Worm (Caenorhabditis elegans): ENCODE measurements around the gene efl-3.

The efl-3 gene

ce11 chrII:8412061-8412721, at the start of gene efl-3:
Gene efl-3, plus strand, starts transcription at chrII:8412671.
- no peak for TF ChIP-seq fax-1 (tag; optimal IDR thresholded peaks at IDR 0.05)
- no peak for TF ChIP-seq mec-3 (tag; optimal IDR thresholded peaks at IDR 0.05; ENCODE audit: borderline replicate concordance)
- peak; percentile 36 for TF ChIP-seq ceh-34 (tag; optimal IDR thresholded peaks at IDR 0.05)
- peak; percentile 42 for TF ChIP-seq ref-2 (tag; optimal IDR thresholded peaks at IDR 0.05)
- TF ChIP-seq syd-9 (tag; optimal IDR thresholded peaks at IDR 0.05): no peak
- peak; percentile 23; the same call in 1 of the 2 replicates for TF ChIP-seq ceh-45 (GFP tag; IDR thresholded peaks at IDR 0.05)
- no peak for TF ChIP-seq ceh-22 (tag; optimal IDR thresholded peaks at IDR 0.05)
- no peak for TF ChIP-seq unc-3 (GFP tag; conservative IDR thresholded peaks at IDR 0.05)
- TF ChIP-seq unc-3 (tag; optimal IDR thresholded peaks at IDR 0.05): no peak
- no peak for TF ChIP-seq sox-2 (GFP tag; IDR thresholded peaks at IDR 0.05)
- no peak for TF ChIP-seq Y22D7AL.16 (tag; optimal IDR thresholded peaks at IDR 0.05)
- TF ChIP-seq nhr-232 (tag; optimal IDR thresholded peaks at IDR 0.05): no peak
- TF ChIP-seq sdc-2 (tag; optimal IDR thresholded peaks at IDR 0.05): peak; percentile 1
- peak; percentile 22 for TF ChIP-seq nfya-1 (tag; optimal IDR thresholded peaks at IDR 0.05)
- TF ChIP-seq odd-2 (tag; optimal IDR thresholded peaks at IDR 0.05): no peak
- no peak for TF ChIP-seq ahr-1 (tag; optimal IDR thresholded peaks at IDR 0.05)
- no peak for TF ChIP-seq pat-9 (tag; optimal IDR thresholded peaks at IDR 0.05)
- no peak for TF ChIP-seq dve-1 (tag; optimal IDR thresholded peaks at IDR 0.05)
- no peak for TF ChIP-seq ttx-3 (tag; optimal IDR thresholded peaks at IDR 0.05)
- TF ChIP-seq ceh-14 (tag; optimal IDR thresholded peaks at IDR 0.05): no peak
- TF ChIP-seq hlh-30 (tag; optimal IDR thresholded peaks at IDR 0.05; ENCODE audit: insufficient read depth): no peak
- TF ChIP-seq ceh-2 (tag; optimal IDR thresholded peaks at IDR 0.05): peak; percentile 22
- no peak for TF ChIP-seq tbx-7 (tag; optimal IDR thresholded peaks at IDR 0.05)
- TF ChIP-seq ceh-30 (tag; optimal IDR thresholded peaks at IDR 0.05): no peak
- TF ChIP-seq madf-2 (tag; optimal IDR thresholded peaks at IDR 0.05): no peak
- no peak for TF ChIP-seq ceh-6 (GFP tag; optimal IDR thresholded peaks at IDR 0.05)
- TF ChIP-seq gmeb-2 (tag; optimal IDR thresholded peaks at IDR 0.05): no peak
- no peak for TF ChIP-seq unc-86 (tag; optimal IDR thresholded peaks at IDR 0.05)
- no peak for TF ChIP-seq ceh-31 (tag; optimal IDR thresholded peaks at IDR 0.05)
- TF ChIP-seq tbx-2 (tag; optimal IDR thresholded peaks at IDR 0.05): peak; percentile 25
- TF ChIP-seq pag-3 (tag; optimal IDR thresholded peaks at IDR 0.05; ENCODE audit: borderline replicate concordance): no peak

- TF ChIP-seq zip-5 (tag; optimal IDR thresholded peaks at IDR 0.05): no peak
- no peak for TF ChIP-seq ceh-24 (tag; optimal IDR thresholded peaks at IDR 0.05)
- TF ChIP-seq sdc-2 (tag; optimal IDR thresholded peaks at IDR 0.05): no peak
- TF ChIP-seq C38D4.7 (GFP tag; optimal IDR thresholded peaks at IDR 0.05): no peak
- TF ChIP-seq ceh-9 (tag; optimal IDR thresholded peaks at IDR 0.05): no peak
- TF ChIP-seq ceh-30 (tag; optimal IDR thresholded peaks at IDR 0.05): no peak
- no peak for TF ChIP-seq nhr-11 (tag; optimal IDR thresholded peaks at IDR 0.05)
- TF ChIP-seq unc-42 (tag; optimal IDR thresholded peaks at IDR 0.05): no peak
- TF ChIP-seq pax-1 (tag; optimal IDR thresholded peaks at IDR 0.05): no peak
- no peak for TF ChIP-seq K09A11.1 (tag; optimal IDR thresholded peaks at IDR 0.05; ENCODE audit: insufficient read depth)
- TF ChIP-seq odd-2 (tag; optimal IDR thresholded peaks at IDR 0.05): no peak
- no peak for TF ChIP-seq sox-4 (tag; optimal IDR thresholded peaks at IDR 0.05)
- no peak for TF ChIP-seq ets-4 (tag; optimal IDR thresholded peaks at IDR 0.05)
- TF ChIP-seq fkh-10 (GFP tag; optimal IDR thresholded peaks at IDR 0.05): no peak
- no peak for TF ChIP-seq ztf-16 (tag; optimal IDR thresholded peaks at IDR 0.05)
- no peak for TF ChIP-seq syd-9 (tag; optimal IDR thresholded peaks at IDR 0.05)
- no peak for TF ChIP-seq ref-2 (tag; optimal IDR thresholded peaks at IDR 0.05)
- TF ChIP-seq nhr-232 (tag; optimal IDR thresholded peaks at IDR 0.05): no peak
- no peak for TF ChIP-seq pag-3 (tag; optimal IDR thresholded peaks at IDR 0.05; ENCODE audit: borderline replicate concordance)
Observed at ce11 chrII:8369059-8369458, 43.4 kb upstream of the efl-3 start, which contains the start of gene amt-3. Gene amt-3, minus strand, starts transcription at chrII:8369159.
